Worm (Caenorhabditis elegans) whole organism, late embryonic: Measurements from ENCODE around the gene Y47D3B.4.

ENCODE experiments used
- ama-1 ChIP-seq: fragments of 150-350 bp; optimal IDR thresholded peaks from 2 replicates; lab custom pipeline; 2014
- dmd-4 ChIP-seq: sonication (generic microtip); optimal IDR thresholded peaks from 2 replicates; lab custom pipeline; 2016; ENCODE audit warnings: borderline replicate concordance, missing genetic modification characterization, missing compliant biosample characterization
- dve-1 ChIP-seq: sonication (generic microtip); optimal IDR thresholded peaks from 2 replicates; lab custom pipeline; 2017; ENCODE audit warnings: antibody characterized with exemption, mild to moderate bottlenecking, missing genetic modification characterization, missing compliant biosample characterization
- fax-1 ChIP-seq: sonication (generic microtip); optimal IDR thresholded peaks from 2 replicates; lab custom pipeline; 2016; ENCODE audit warnings: missing genotype, missing genetic modification characterization, missing compliant biosample characterization
- nfya-1 ChIP-seq: sonication (generic microtip); optimal IDR thresholded peaks from 2 replicates; lab custom pipeline; 2017; ENCODE audit warnings: missing genetic modification characterization, mild to moderate bottlenecking, missing compliant biosample characterization, antibody characterized with exemption, moderate library complexity
- pqm-1 ChIP-seq: sonication (generic microtip); optimal IDR thresholded peaks from 2 replicates; lab custom pipeline; 2016; ENCODE audit warnings: missing genetic modification characterization, missing compliant biosample characterization
- unc-42 ChIP-seq: sonication (generic microtip); optimal IDR thresholded peaks from 2 replicates; lab custom pipeline; 2016; ENCODE audit warnings: missing genotype, missing genetic modification characterization, missing compliant biosample characterization

DNA sequence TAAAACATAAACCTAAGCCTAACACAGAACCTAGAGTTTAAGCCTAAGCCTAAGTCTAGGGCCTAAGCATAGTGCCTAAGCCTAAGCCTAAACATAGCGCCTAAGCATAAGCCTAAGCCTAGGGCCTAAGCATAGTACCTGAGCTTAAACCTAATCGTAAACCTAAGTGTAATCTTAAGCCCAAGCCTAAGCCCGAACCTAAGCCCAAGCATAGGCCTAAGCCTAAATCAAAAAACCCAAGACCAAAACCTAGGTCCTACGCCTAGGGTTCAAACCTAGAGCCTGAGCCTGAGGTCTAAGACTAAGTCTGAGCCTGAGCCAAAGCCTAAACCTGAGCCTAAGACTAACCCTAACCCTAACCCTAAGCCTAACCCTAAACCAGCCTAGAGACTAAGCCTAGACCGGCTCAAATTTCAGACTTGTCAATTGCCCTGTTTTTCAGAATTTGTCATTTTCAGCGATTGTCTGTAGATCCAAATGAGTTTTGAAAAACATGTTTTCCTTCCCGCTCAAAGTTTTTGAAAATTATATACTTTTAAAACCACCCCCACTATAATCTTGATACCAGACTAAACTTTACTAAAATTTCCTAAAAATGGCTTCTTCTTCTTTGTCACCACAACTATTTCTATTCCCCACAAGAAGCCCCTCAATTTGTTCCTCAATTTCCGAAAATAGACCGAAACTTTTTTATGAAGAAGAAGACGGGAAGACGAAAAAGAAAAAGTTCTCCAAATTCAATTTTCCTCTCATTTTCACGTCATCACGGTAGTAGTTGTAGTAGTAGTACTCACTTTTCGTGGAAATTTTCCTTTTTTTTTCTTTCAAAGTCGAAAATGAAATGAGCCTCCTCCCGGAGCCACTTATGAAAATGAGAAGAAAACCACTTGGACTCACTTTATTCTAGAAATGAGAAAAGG lies 13.3 kb upstream of the Y47D3B.4 start:
- TF ChIP-seq dve-1 (tag; lab: Kevin White, UChicago) (no peak), ama-1 (lab: Kevin White, UChicago) (no peak), dmd-4 (tag; lab: Kevin White, UChicago) (no peak), fax-1 (no peak), pqm-1 (no peak), nfya-1 (tag; lab: Kevin White, UChicago) (no peak), unc-42 (tag; lab: Kevin White, UChicago) (peak; percentile 67)
